Fruit fly (Drosophila melanogaster) whole organism, prepupa: Measurements from ENCODE around the gene CG5693.

Experiments used
- Blimp-1 ChIP-seq: fragments of 200-800 bp; sonication (Bioruptor generic); optimal IDR thresholded peaks from 3 replicates; lab custom pipeline; 2017; ENCODE audit warnings: missing biosample characterization, missing genetic modification characterization, mild to moderate bottlenecking, moderate library complexity, missing genetic modification reagents
- CG10631 ChIP-seq: fragments of 200-800 bp; sonication (Bioruptor generic); optimal IDR thresholded peaks from 2 replicates; lab custom pipeline; 2016; ENCODE audit warnings: missing biosample characterization, missing genetic modification characterization
- CG11294 ChIP-seq: fragments of 200-800 bp; sonication (Bioruptor generic); IDR thresholded peaks from 2 replicates; pipeline ENCODE4 v1.3.6; 2022; ENCODE audit warnings: missing biosample characterization, missing genetic modification characterization
- CG11762 ChIP-seq: fragments of 200-800 bp; sonication (Bioruptor generic); optimal IDR thresholded peaks from 3 replicates; lab custom pipeline; 2016; ENCODE audit warnings: missing biosample characterization, missing genetic modification characterization; ENCODE audit not compliant: insufficient read depth
- CG15336 ChIP-seq: fragments of 200-800 bp; sonication (Bioruptor generic); IDR thresholded peaks from 2 replicates; pipeline ENCODE4 v1.3.6; 2022; ENCODE audit warnings: missing biosample characterization, missing genetic modification characterization
- CG16779 ChIP-seq: fragments of 200-800 bp; sonication (Bioruptor generic); optimal IDR thresholded peaks from 3 replicates; lab custom pipeline; 2017; ENCODE audit warnings: missing biosample characterization, mild to moderate bottlenecking, missing genetic modification characterization
- CG31627 ChIP-seq: fragments of 200-800 bp; sonication (Bioruptor generic); optimal IDR thresholded peaks from 3 replicates; lab custom pipeline; 2016; ENCODE audit warnings: missing biosample characterization, missing genetic modification characterization
- CG32006 ChIP-seq: fragments of 200-800 bp; sonication (Bioruptor generic); optimal IDR thresholded peaks from 3 replicates; lab custom pipeline; 2017; ENCODE audit warnings: missing biosample characterization, mild to moderate bottlenecking, missing genetic modification characterization
- CG34406 ChIP-seq: fragments of 200-800 bp; sonication (Bioruptor generic); optimal IDR thresholded peaks from 3 replicates; lab custom pipeline; 2016; ENCODE audit warnings: missing biosample characterization, missing genetic modification characterization
- CG3919 ChIP-seq: fragments of 200-800 bp; sonication (Bioruptor generic); optimal IDR thresholded peaks from 3 replicates; lab custom pipeline; 2016; ENCODE audit warnings: missing biosample characterization, missing genetic modification characterization
- CG4318 ChIP-seq: fragments of 200-800 bp; sonication (Bioruptor generic); optimal IDR thresholded peaks from 3 replicates; lab custom pipeline; 2017; ENCODE audit warnings: missing biosample characterization, mild to moderate bottlenecking, missing genetic modification characterization
- CG6163 ChIP-seq: fragments of 200-800 bp; sonication (Bioruptor generic); IDR thresholded peaks from 3 replicates; pipeline ENCODE4 v1.3.6; 2022; ENCODE audit warnings: missing biosample characterization, missing genetic modification characterization
- CG6276 ChIP-seq: fragments of 200-800 bp; sonication (Bioruptor generic); optimal IDR thresholded peaks from 2 replicates; lab custom pipeline; 2017; ENCODE audit warnings: missing biosample characterization, mild to moderate bottlenecking, missing genetic modification characterization
- CG6792 ChIP-seq: fragments of 200-800 bp; sonication (Bioruptor generic); optimal IDR thresholded peaks from 3 replicates; lab custom pipeline; 2016; ENCODE audit warnings: missing biosample characterization, missing genetic modification characterization
- CG6808 ChIP-seq: fragments of 200-800 bp; sonication (Bioruptor generic); optimal IDR thresholded peaks from 3 replicates; lab custom pipeline; 2017; ENCODE audit warnings: missing biosample characterization, missing genetic modification characterization, mild to moderate bottlenecking, moderate library complexity, missing genetic modification reagents
- CG6854 ChIP-seq: fragments of 200-800 bp; sonication (Bioruptor generic); optimal IDR thresholded peaks from 2 replicates; lab custom pipeline; 2017; ENCODE audit warnings: missing biosample characterization, mild to moderate bottlenecking, missing genetic modification characterization
- CG7368 ChIP-seq: fragments of 200-800 bp; sonication (Bioruptor generic); optimal IDR thresholded peaks from 3 replicates; lab custom pipeline; 2016; ENCODE audit warnings: missing biosample characterization, missing genetic modification characterization
- CG8119 ChIP-seq: fragments of 200-800 bp; sonication (Bioruptor generic); IDR thresholded peaks from 3 replicates; pipeline ENCODE4 v1.3.6; 2022; ENCODE audit warnings: missing biosample characterization, missing genetic modification characterization
- CG8319 ChIP-seq: fragments of 200-800 bp; sonication (Bioruptor generic); optimal IDR thresholded peaks from 3 replicates; lab custom pipeline; 2016; ENCODE audit warnings: missing biosample characterization, missing genetic modification characterization
- CG8632 ChIP-seq: fragments of 200-800 bp; sonication (Bioruptor generic); optimal IDR thresholded peaks from 3 replicates; lab custom pipeline; 2016; ENCODE audit warnings: missing biosample characterization, missing genetic modification characterization
- CG9139 ChIP-seq: fragments of 200-800 bp; sonication (Bioruptor generic); optimal IDR thresholded peaks from 3 replicates; lab custom pipeline; 2017; ENCODE audit warnings: missing biosample characterization, mild to moderate bottlenecking, missing genetic modification characterization
- Eip78C ChIP-seq: fragments of 200-800 bp; sonication (Bioruptor generic); peaks from one replicate; lab custom pipeline; 2016; ENCODE audit warnings: missing biosample characterization, missing genetic modification characterization
- Eip93F ChIP-seq: fragments of 200-800 bp; sonication (Bioruptor generic); optimal IDR thresholded peaks from 2 replicates; lab custom pipeline; 2016; ENCODE audit warnings: missing biosample characterization, mild to moderate bottlenecking, missing genetic modification characterization
- Ets21C ChIP-seq: fragments of 200-800 bp; sonication (Bioruptor generic); optimal IDR thresholded peaks from 3 replicates; lab custom pipeline; 2016; ENCODE audit warnings: missing biosample characterization, missing genetic modification characterization
- Hr39 ChIP-seq: fragments of 200-800 bp; sonication (Bioruptor generic); optimal IDR thresholded peaks from 2 replicates; lab custom pipeline; 2016; ENCODE audit warnings: missing biosample characterization, missing genetic modification characterization
- Lpt ChIP-seq: fragments of 200-800 bp; sonication (Bioruptor generic); optimal IDR thresholded peaks from 3 replicates; lab custom pipeline; 2016; ENCODE audit warnings: missing biosample characterization, missing genetic modification characterization
- Met ChIP-seq: fragments of 200-800 bp; sonication (Bioruptor generic); optimal IDR thresholded peaks from 3 replicates; lab custom pipeline; 2016; ENCODE audit warnings: missing biosample characterization, missing genetic modification characterization
- OdsH ChIP-seq: fragments of 200-800 bp; sonication (Bioruptor generic); optimal IDR thresholded peaks from 3 replicates; lab custom pipeline; 2016; ENCODE audit warnings: missing biosample characterization, missing genetic modification characterization
- Smox ChIP-seq: fragments of 200-800 bp; sonication (Bioruptor generic); optimal IDR thresholded peaks from 3 replicates; lab custom pipeline; 2016; ENCODE audit warnings: missing biosample characterization, missing genetic modification characterization
- Sox14 ChIP-seq: fragments of 200-800 bp; sonication (Bioruptor generic); optimal IDR thresholded peaks from 3 replicates; lab custom pipeline; 2016; ENCODE audit warnings: missing biosample characterization, missing genetic modification characterization
- Sox15 ChIP-seq: fragments of 200-800 bp; sonication (Bioruptor generic); optimal IDR thresholded peaks from 3 replicates; lab custom pipeline; 2016; ENCODE audit warnings: missing biosample characterization, missing genetic modification characterization
- achi ChIP-seq: fragments of 200-800 bp; sonication (Bioruptor generic); optimal IDR thresholded peaks from 3 replicates; lab custom pipeline; 2016; ENCODE audit warnings: missing biosample characterization, missing genetic modification characterization
- acj6 ChIP-seq: fragments of 200-800 bp; sonication (Bioruptor generic); optimal IDR thresholded peaks from 3 replicates; lab custom pipeline; 2016; ENCODE audit warnings: missing biosample characterization, missing genetic modification characterization
- cyc ChIP-seq: fragments of 200-800 bp; sonication (Bioruptor generic); optimal IDR thresholded peaks from 3 replicates; lab custom pipeline; 2016; ENCODE audit warnings: missing biosample characterization, missing genetic modification characterization
- dac ChIP-seq: fragments of 200-800 bp; sonication (Bioruptor generic); optimal IDR thresholded peaks from 2 replicates; lab custom pipeline; 2017; ENCODE audit warnings: missing biosample characterization, mild to moderate bottlenecking, missing genetic modification characterization
- dsx ChIP-seq: fragments of 200-800 bp; optimal IDR thresholded peaks from 3 replicates; lab custom pipeline; 2019; ENCODE audit warnings: missing biosample characterization, mild to moderate bottlenecking, missing genetic modification characterization, moderate library complexity; ENCODE audit not compliant: poor library complexity, severe bottlenecking
- esn ChIP-seq: fragments of 200-800 bp; sonication (Bioruptor generic); optimal IDR thresholded peaks from 2 replicates; lab custom pipeline; 2016; ENCODE audit warnings: missing biosample characterization, mild to moderate bottlenecking, missing genetic modification characterization, moderate library complexity
- fd59A ChIP-seq: fragments of 200-800 bp; sonication (Bioruptor generic); optimal IDR thresholded peaks from 2 replicates; lab custom pipeline; 2017; ENCODE audit warnings: missing biosample characterization, mild to moderate bottlenecking, missing genetic modification characterization, missing genetic modification reagents
- fd85E ChIP-seq: fragments of 200-800 bp; sonication (Bioruptor generic); optimal IDR thresholded peaks from 3 replicates; lab custom pipeline; 2016; ENCODE audit warnings: missing biosample characterization, missing genetic modification characterization
- fkh ChIP-seq: fragments of 200-800 bp; sonication (Bioruptor generic); optimal IDR thresholded peaks from 3 replicates; lab custom pipeline; 2017; ENCODE audit warnings: missing biosample characterization, mild to moderate bottlenecking, missing genetic modification characterization, moderate library complexity
- net ChIP-seq: fragments of 200-800 bp; sonication (Bioruptor generic); optimal IDR thresholded peaks from 3 replicates; lab custom pipeline; 2016; ENCODE audit warnings: missing biosample characterization, missing genetic modification characterization
- pdm3 ChIP-seq: fragments of 200-800 bp; sonication (Bioruptor generic); optimal IDR thresholded peaks from 3 replicates; lab custom pipeline; 2016; ENCODE audit warnings: missing biosample characterization, missing genetic modification characterization
- salr ChIP-seq, 2 experiments: fragments of 200-800 bp; sonication (Bioruptor generic); optimal IDR thresholded peaks; 3 replicates each; lab custom pipeline; 2016 to 2018; ENCODE audit warnings: missing biosample characterization in 2 of 2, missing genetic modification characterization in 2 of 2, mild to moderate bottlenecking in 1 of 2
- spab ChIP-seq: fragments of 200-800 bp; sonication (Bioruptor generic); optimal IDR thresholded peaks from 2 replicates; lab custom pipeline; 2017; ENCODE audit warnings: missing biosample characterization, mild to moderate bottlenecking, missing genetic modification characterization, missing genetic modification reagents
- svp ChIP-seq: fragments of 200-800 bp; sonication (Bioruptor generic); peaks from one replicate; lab custom pipeline; 2016; ENCODE audit warnings: missing biosample characterization, missing genetic modification characterization

Gene CG5693

DNA sequence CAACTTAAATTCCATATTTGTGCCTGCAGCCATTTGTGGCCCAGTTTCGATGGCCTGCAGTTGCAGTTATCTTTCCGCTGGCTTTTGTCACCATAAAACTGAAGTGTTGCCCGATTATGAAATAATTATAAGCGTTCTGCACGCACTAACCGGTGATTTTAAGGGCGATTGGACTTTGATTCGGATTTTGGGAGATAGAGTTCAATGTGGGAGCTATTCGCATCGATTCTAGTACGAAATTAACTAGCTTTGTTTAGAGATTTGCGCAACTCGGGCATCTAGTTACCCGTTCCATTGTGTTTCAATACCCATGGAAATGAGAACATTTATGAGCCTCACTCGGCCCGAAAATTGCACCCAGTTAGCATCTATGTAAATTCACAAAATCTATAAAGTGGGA, at the start of gene CG5693:
TSS of gene CG5693 (plus strand) at position 301 of the 400 bp plus-strand sequence.
- TF ChIP-seq Sox15 (GFP tag; lab: Kevin White, UChicago), result no peak
- TF ChIP-seq Lpt (GFP tag; lab: Kevin White, UChicago), result no peak
- no peak for TF ChIP-seq dac (GFP tag; lab: Kevin White, UChicago)
- no peak for TF ChIP-seq acj6 (GFP tag; lab: Kevin White, UChicago)
- TF ChIP-seq net (GFP tag; lab: Kevin White, UChicago), result no peak
- no peak for TF ChIP-seq fd85E

DNA sequence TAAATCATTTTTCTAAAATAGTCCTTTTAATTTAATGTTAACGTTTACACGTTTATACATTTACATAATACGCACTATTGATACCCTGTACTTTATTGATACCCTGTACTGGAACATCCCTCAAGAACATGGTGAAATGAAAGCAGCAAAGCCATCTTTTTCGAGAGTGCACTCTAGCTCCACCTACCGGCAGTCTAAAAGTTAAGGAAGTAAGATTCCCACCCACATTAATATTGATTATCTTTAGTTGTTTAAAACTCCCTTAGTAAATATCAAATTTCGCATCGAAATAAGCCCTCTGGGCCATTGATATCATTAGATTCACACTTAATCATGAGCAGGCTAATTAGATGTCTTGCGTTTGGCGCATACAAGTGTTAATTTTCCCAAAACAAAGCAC, 48.1 kb upstream of the CG5693 start:
- TF ChIP-seq dsx (GFP tag; lab: Kevin White, UChicago), result no peak
- TF ChIP-seq Smox, result no peak
- TF ChIP-seq CG31627 (GFP tag; lab: Kevin White, UChicago), result no peak
- TF ChIP-seq Hr39, result no peak
- no peak for TF ChIP-seq Lpt (GFP tag; lab: Kevin White, UChicago)
- no peak for TF ChIP-seq salr (GFP tag; optimal IDR thresholded peaks at IDR 0.05; lab: Kevin White, UChicago)
- no peak for TF ChIP-seq fd59A (GFP tag; lab: Kevin White, UChicago)
- TF ChIP-seq CG6808 (GFP tag; lab: Kevin White, UChicago), result no peak
- no peak for TF ChIP-seq OdsH
- no peak for TF ChIP-seq cyc (GFP tag; lab: Kevin White, UChicago)
- TF ChIP-seq achi (GFP tag; lab: Kevin White, UChicago), result no peak
- no peak for TF ChIP-seq CG32006 (GFP tag; lab: Kevin White, UChicago)
- TF ChIP-seq CG4318 (GFP tag; lab: Kevin White, UChicago), result no peak
- TF ChIP-seq CG11294 (GFP tag; lab: Robert Waterston, UW), result no peak
- no peak for TF ChIP-seq CG8319 (GFP tag; lab: Kevin White, UChicago)
- TF ChIP-seq svp (GFP tag; lab: Kevin White, UChicago), result no peak
- no peak for TF ChIP-seq Eip93F (GFP tag; lab: Kevin White, UChicago)
- TF ChIP-seq CG8119 (GFP tag; lab: Robert Waterston, UW), result no peak
- no peak for TF ChIP-seq CG3919 (GFP tag; lab: Kevin White, UChicago)
- no peak for TF ChIP-seq fkh (GFP tag; lab: Kevin White, UChicago)

DNA sequence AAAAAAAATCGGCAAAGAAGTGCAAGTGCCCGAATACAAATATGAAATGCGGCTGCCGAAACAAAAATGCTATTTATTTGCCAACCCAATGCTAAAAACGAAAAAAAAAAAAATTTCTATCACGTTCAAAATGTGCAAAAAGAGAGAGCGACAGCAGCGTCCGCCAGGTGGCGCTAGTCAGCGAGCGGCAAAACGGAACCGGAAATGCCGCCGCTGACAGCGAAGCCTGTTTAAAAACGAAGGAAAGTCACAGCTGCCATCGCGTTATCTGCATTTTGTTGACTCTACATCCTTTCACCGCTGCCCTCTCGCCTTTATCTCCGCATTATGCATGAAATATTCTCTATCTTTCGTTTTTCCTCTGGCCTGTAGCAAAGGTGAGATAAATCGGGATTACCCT, 46.2 kb upstream of the CG5693 start:
- TF ChIP-seq CG11762, result no peak
- TF ChIP-seq esn (GFP tag; lab: Kevin White, UChicago), result no peak
- TF ChIP-seq CG10631, result no peak
- TF ChIP-seq fkh (GFP tag; lab: Kevin White, UChicago), result no peak
- no peak for TF ChIP-seq Eip93F (GFP tag; lab: Kevin White, UChicago)
- no peak for TF ChIP-seq CG6854 (GFP tag; lab: Kevin White, UChicago)
- TF ChIP-seq acj6 (GFP tag; lab: Kevin White, UChicago), result no peak
- TF ChIP-seq svp (GFP tag; lab: Kevin White, UChicago), result no peak
- no peak for TF ChIP-seq Smox
- TF ChIP-seq CG8632 (GFP tag; lab: Kevin White, UChicago), result no peak
- no peak for TF ChIP-seq pdm3 (GFP tag; lab: Kevin White, UChicago)
- no peak for TF ChIP-seq cyc (GFP tag; lab: Kevin White, UChicago)
- no peak for TF ChIP-seq Eip78C (GFP tag; lab: Kevin White, UChicago)
- no peak for TF ChIP-seq dsx (GFP tag; lab: Kevin White, UChicago)
- TF ChIP-seq CG15336 (GFP tag; lab: Robert Waterston, UW), result no peak
- TF ChIP-seq CG3919 (GFP tag; lab: Kevin White, UChicago), result no peak
- no peak for TF ChIP-seq CG8319 (GFP tag; lab: Kevin White, UChicago)
- TF ChIP-seq, all 60 proteins: peak for 0

DNA sequence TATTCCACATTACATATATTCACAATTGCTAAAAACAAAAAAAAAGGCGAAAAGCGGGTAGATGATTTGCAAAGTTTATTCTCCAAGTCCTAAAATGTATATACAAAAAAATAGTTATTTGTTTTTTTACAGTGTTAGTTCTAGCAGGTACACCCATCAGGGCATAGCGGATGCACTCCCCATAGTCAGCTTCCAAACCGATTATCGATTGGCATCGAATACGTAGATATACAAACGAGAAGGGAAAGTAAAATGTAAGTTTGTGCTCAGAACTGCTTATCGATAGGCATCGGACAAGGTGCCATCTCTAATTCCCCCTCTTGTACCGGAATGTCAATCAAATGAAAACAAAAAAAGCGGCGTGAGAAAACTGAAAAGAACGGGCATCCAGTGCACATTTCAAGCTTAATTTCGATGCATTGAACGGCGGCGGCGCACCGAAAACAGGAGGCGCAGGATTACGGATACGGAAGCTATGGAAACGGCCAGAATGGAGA, 43.3 kb upstream of the CG5693 start, which contains the start of gene CG5674:
TSS of gene CG5674 (plus strand) at position 309 of the 497 bp plus-strand sequence.
- no peak for TF ChIP-seq CG32006 (GFP tag; lab: Kevin White, UChicago)
- no peak for TF ChIP-seq pdm3 (GFP tag; lab: Kevin White, UChicago)
- peak; percentile 75 for TF ChIP-seq Sox14 (GFP tag; lab: Kevin White, UChicago)
- peak; percentile 45 for TF ChIP-seq CG10631
- TF ChIP-seq fkh (GFP tag; lab: Kevin White, UChicago), result no peak
- no peak for TF ChIP-seq CG7368
- peak; percentile 11 for TF ChIP-seq CG4318 (GFP tag; lab: Kevin White, UChicago)
- TF ChIP-seq acj6 (GFP tag; lab: Kevin White, UChicago), result no peak
- TF ChIP-seq CG3919 (GFP tag; lab: Kevin White, UChicago), result peak; percentile 40
- TF ChIP-seq CG6163, result peak; percentile 57; the same call in 2 of the 3 replicates
- TF ChIP-seq CG16779, result no peak
- no peak for TF ChIP-seq spab (GFP tag; lab: Kevin White, UChicago)
- no peak for TF ChIP-seq CG6792 (GFP tag; lab: Kevin White, UChicago)
- TF ChIP-seq Met (GFP tag; lab: Kevin White, UChicago), result no peak
- no peak for TF ChIP-seq Sox15 (GFP tag; lab: Kevin White, UChicago)
- peak; percentile 16 for TF ChIP-seq Ets21C
- TF ChIP-seq CG6276 (GFP tag; lab: Kevin White, UChicago), result no peak
- no peak for TF ChIP-seq CG9139 (GFP tag; lab: Kevin White, UChicago)
- no peak for TF ChIP-seq Blimp-1 (GFP tag; lab: Kevin White, UChicago)
- TF ChIP-seq CG34406 (GFP tag; lab: Kevin White, UChicago), result no peak
